Worm (Caenorhabditis elegans): ENCODE measurements around the gene nspc-20.

The nspc-20 gene

ce11 chrX:14561416-14561973 is 31.5 kb upstream of the nspc-20 start (continued):
- TF ChIP-seq ceh-82 (tag; optimal IDR thresholded peaks at IDR 0.05) (no peak), ztf-1 (GFP tag; conservative IDR thresholded peaks at IDR 0.05) (no peak), nhr-21 (tag; optimal IDR thresholded peaks at IDR 0.05) (peak; percentile 60)

- TF ChIP-seq aly-2 (tag; optimal IDR thresholded peaks at IDR 0.05) (no peak), ama-1 (optimal IDR thresholded peaks at IDR 0.05) (peak; percentile 75), nhr-11 (tag; optimal IDR thresholded peaks at IDR 0.05) (no peak), crh-2 (tag; optimal IDR thresholded peaks at IDR 0.05) (peak; percentile 93), elt-1 (tag; optimal IDR thresholded peaks at IDR 0.05) (no peak), nhr-6 (tag; optimal IDR thresholded peaks at IDR 0.05) (peak; percentile 83), nhr-21 (tag; optimal IDR thresholded peaks at IDR 0.05) (peak; percentile 98), nhr-129 (tag; optimal IDR thresholded peaks at IDR 0.05) (peak; percentile 95), lin-39 (tag; optimal IDR thresholded peaks at IDR 0.05) (peak; percentile 67), mdl-1 (tag; optimal IDR thresholded peaks at IDR 0.05) (peak; percentile 92 to 93), sma-9 (GFP tag; optimal IDR thresholded peaks at IDR 0.05) (peak; percentile 100), sma-9 (tag; optimal IDR thresholded peaks at IDR 0.05) (peak; percentile 90), ztf-1 (GFP tag; conservative IDR thresholded peaks at IDR 0.05) (no peak), sma-3 (GFP tag; optimal IDR thresholded peaks at IDR 0.05) (peak; percentile 92), ztf-11 (tag; optimal IDR thresholded peaks at IDR 0.05) (no peak), elt-3 (tag; optimal IDR thresholded peaks at IDR 0.05) (no peak), nhr-10 (tag; optimal IDR thresholded peaks at IDR 0.05) (peak; percentile 39), ztf-4 (tag; optimal IDR thresholded peaks at IDR 0.05) (peak; percentile 88), lin-13 (GFP tag; optimal IDR thresholded peaks at IDR 0.05) (peak; percentile 74), ZK546.5 (tag; optimal IDR thresholded peaks at IDR 0.05) (no peak), snpc-4 (tag; optimal IDR thresholded peaks at IDR 0.05) (peak; percentile 80), skn-1 (tag; optimal IDR thresholded peaks at IDR 0.05) (no peak), lsy-2 (tag; optimal IDR thresholded peaks at IDR 0.05) (peak; percentile 42 to 79), R02D3.7 (tag; optimal IDR thresholded peaks at IDR 0.05) (no peak), Y55F3AM.14 (GFP tag; optimal IDR thresholded peaks at IDR 0.05) (peak; percentile 81), alr-1 (tag; optimal IDR thresholded peaks at IDR 0.05) (no peak), gmeb-1 (tag; optimal IDR thresholded peaks at IDR 0.05) (peak; percentile 60), mbf-1 (tag; optimal IDR thresholded peaks at IDR 0.05) (no peak), unc-62 (GFP tag; optimal IDR thresholded peaks at IDR 0.05) (peak; percentile 34), nhr-23 (tag; optimal IDR thresholded peaks at IDR 0.05) (peak; percentile 22), C34F6.9 (tag; optimal IDR thresholded peaks at IDR 0.05) (peak; percentile 68), nhr-237 (tag; optimal IDR thresholded peaks at IDR 0.05) (no peak), lin-11 (tag; optimal IDR thresholded peaks at IDR 0.05) (peak; percentile 76), F13H6.1 (tag; optimal IDR thresholded peaks at IDR 0.05) (peak; percentile 98), dmd-4 (tag; optimal IDR thresholded peaks at IDR 0.05) (no peak), sem-4 (tag; optimal IDR thresholded peaks at IDR 0.05) (peak; percentile 93), nhr-77 (tag; optimal IDR thresholded peaks at IDR 0.05) (peak; percentile 24), ceh-82 (tag; optimal IDR thresholded peaks at IDR 0.05) (no peak), peb-1 (tag; optimal IDR thresholded peaks at IDR 0.05) (no peak), unc-39 (tag; optimal IDR thresholded peaks at IDR 0.05) (no peak), nhr-25 (tag; optimal IDR thresholded peaks at IDR 0.05) (peak; percentile 93), nhr-12 (tag; optimal IDR thresholded peaks at IDR 0.05) (no peak), egl-27 (tag; optimal IDR thresholded peaks at IDR 0.05) (peak; percentile 96), blmp-1 (tag; optimal IDR thresholded peaks at IDR 0.05; ENCODE audit: insufficient read depth) (peak; percentile 97), zag-1 (tag; optimal IDR thresholded peaks at IDR 0.05) (peak; percentile 78), unc-55 (GFP tag; optimal IDR thresholded peaks at IDR 0.05) (peak; percentile 92), fos-1 (tag; optimal IDR thresholded peaks at IDR 0.05) (peak; percentile 97), mab-5 (tag; optimal IDR thresholded peaks at IDR 0.05) (peak; percentile 13), ceh-16 (tag; optimal IDR thresholded peaks at IDR 0.05) (peak; percentile 19)
Observed at ce11 chrX:14560297-14560680, 30.3 kb upstream of the nspc-20 start.
